Fruit fly (Drosophila melanogaster): ENCODE results near the gene CG46317.

The CG46317 gene

DNA sequence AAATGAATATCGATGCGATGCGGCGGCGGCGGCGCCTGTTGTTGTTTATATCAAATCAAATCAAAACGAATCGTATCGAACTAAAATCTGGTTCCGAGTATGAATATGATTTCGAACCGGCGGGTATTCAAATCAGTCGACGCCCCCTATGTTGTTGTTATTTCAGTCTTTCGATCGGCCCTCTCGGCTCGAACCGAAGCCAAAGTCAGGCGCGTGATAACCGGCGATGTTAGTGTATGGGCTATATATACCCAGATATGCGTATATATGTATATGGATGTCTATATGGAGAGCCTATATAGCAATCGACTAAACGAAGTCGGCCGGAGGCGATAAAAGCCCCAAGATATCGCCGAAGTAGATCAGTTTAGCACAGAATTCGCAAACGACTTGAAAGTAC is at the start of gene CG46317, which contains the start of gene Tat:
TSS of gene CG46317 (plus strand) at position 361 of the 400 bp plus-strand sequence.
TSS of gene Tat (plus strand) at position 361 of the 400 bp plus-strand sequence.
- no peak for TF ChIP-seq CG5204 (GFP tag; optimal IDR thresholded peaks at IDR 0.05)
- no peak for TF ChIP-seq CG7045 (GFP tag; optimal IDR thresholded peaks at IDR 0.05)
- no peak for TF ChIP-seq Clk (GFP tag; optimal IDR thresholded peaks at IDR 0.05)
- no peak for TF ChIP-seq Hr96 (GFP tag; optimal IDR thresholded peaks at IDR 0.05)
- no peak for TF ChIP-seq CG14711 (tag; optimal IDR thresholded peaks at IDR 0.05)

DNA sequence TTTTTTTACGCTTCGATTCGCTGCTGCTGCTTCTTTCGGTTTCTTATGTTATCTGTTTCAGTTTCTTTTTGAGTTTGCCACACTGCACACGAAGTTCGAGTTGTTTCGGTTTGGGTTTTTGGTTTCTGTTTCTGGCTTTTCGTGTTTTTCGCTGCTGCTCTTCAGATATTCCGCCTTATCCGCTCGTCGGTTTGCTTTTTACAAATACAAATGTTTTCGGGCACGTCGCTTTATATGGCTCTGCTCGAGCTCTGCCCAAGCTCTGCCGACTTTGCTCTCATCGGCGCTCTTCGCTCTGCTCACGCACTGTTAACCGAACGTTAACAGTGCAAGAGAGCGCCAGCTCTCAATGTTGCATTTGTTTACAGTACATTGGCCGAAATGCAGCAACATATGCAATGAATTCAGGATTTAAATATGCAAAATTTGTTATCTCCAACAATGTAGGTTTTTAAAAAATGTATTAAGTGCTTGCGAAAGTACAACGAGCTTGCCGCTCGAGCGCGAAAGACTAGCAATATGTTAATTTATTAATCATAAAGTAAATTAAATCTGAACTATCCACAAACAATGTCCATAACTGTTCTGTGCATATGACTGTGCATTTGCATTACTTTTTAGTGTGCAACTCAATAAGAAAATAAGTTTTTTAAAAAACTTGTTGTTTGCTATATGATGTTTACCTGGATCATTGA is 49.6 kb upstream of the CG46317 start:
- TF ChIP-seq tj (GFP tag; optimal IDR thresholded peaks at IDR 0.05) (peak; percentile 1), Hr96 (GFP tag; optimal IDR thresholded peaks at IDR 0.05) (no peak), CG14711 (tag; optimal IDR thresholded peaks at IDR 0.05) (no peak), cnc (optimal IDR thresholded peaks at IDR 0.05) (no peak), Clk (GFP tag; optimal IDR thresholded peaks at IDR 0.05) (no peak)

DNA sequence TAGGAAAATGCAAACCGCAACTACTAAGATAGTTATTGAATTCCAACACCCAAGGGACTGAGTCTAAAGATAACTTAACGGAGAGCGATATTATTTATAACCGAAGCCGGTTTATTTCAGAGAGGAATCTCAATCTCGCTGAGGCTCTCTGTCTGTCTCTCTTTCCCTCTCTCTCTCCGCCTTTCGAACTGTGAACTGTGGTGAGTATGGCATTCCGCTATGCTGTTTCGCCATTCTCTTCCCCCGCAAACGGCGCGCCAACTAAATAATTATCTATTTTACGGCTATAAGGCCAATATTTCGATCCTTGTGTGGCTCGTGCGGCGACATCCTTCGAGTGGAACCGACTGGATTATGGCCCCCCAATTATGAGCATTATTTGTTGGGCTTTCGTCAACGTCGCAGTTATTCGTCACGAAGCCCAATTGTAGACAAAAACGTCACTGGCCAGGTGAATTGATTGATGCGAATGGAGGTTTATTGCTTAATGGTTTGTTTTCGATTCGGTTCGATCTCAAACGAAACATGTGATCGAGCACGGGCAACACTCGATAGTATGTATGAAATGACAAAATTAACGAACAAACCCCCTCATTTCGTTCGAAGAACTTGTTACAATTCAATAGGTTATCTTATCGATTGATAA is 48.8 kb upstream of the CG46317 start:
- TF ChIP-seq kay (GFP tag; ENCODE audit: borderline replicate concordance) (peak; percentile 42), ovo (GFP tag; optimal IDR thresholded peaks at IDR 0.05) (peak; percentile 52), pad (GFP tag; optimal IDR thresholded peaks at IDR 0.05) (peak; percentile 48), CG11617 (GFP tag; optimal IDR thresholded peaks at IDR 0.05) (no peak)

DNA sequence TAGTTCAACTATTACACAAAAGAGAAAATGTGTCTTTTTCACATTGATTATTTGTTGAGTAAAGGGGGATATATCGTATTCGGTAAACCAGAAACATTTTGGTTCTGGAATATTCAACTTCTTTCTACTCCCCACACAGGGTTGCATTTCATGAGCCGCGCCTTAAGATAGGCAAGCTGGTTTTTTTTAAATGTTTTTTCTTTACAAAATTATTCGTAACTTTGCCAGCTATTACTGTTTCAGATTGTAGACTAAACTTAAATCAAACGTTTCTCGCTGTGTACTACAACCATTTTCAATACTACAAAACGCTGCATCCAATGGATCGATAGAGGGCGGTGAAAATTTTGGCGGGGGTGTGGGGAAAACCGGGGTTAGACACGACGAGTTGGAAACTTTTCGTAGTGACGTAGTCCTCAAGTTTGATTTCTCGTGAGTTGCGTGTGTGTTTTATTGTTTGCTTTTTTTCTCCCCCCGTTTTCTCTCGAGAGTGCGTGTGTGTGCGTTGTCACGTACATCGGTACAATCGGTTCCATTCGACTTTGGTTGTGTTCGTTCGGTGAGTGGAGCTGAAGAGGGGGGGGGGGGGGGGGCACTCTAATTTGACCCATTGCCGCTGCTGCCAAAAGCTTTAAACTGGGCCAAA is 47.4 kb upstream of the CG46317 start:
- TF ChIP-seq Hr96 (GFP tag; optimal IDR thresholded peaks at IDR 0.05), result no peak
- TF ChIP-seq tj (GFP tag; optimal IDR thresholded peaks at IDR 0.05), result peak; percentile 35

DNA sequence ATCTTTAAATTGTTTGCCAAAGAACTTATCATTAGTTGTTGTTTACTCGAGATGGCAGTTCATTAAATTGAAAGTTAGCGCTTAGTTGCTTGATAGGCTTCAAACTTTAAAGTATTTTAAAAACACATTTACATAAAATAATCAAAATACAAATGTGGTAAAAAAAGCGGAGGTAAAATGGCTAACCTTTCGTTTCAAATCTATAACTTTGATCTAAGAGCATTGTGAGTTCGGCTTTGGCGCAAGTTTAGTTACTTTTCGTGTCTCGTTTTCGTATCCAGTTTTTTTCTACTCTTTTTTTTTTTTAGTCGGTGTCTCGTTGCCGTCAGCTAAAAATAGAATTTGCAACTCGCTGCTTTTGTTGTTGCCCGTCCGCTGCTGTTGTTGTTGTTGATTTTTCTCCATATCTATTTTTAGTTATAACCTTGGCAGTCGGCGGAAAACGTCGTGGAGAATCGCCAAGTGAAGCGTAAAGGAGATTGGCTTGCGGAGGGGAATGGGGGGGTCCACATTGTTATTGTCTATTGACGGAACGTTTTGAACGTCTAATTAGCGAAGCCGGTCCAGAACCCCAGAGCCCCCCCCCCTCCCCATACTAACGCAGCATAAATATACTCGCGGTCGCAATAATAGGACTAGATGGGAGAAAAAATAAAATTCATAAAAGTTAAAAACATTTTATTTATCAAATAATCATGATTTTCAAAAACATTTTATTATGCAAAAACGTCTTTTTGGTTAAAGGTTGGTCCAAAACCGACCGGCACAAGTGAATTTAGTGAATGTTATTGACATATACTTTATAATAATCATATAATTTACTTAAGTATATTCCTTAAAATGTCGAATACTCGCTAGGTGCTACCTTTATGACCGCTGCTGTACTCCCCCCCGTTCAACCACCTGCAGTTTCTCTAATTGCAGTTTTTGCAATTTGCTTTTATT is 46.2 kb upstream of the CG46317 start:
- peak; percentile 78 for TF ChIP-seq CG14711 (tag; optimal IDR thresholded peaks at IDR 0.05)
- peak; percentile 68 for TF ChIP-seq CG11617 (GFP tag; optimal IDR thresholded peaks at IDR 0.05)
- TF ChIP-seq CG7101 (tag; optimal IDR thresholded peaks at IDR 0.05), result peak; percentile 86
- peak; percentile 47 for TF ChIP-seq bab1 (GFP tag; optimal IDR thresholded peaks at IDR 0.05)
- peak; percentile 33 for TF ChIP-seq CG5204 (GFP tag; optimal IDR thresholded peaks at IDR 0.05)
- peak; percentile 64 for TF ChIP-seq pad (GFP tag; optimal IDR thresholded peaks at IDR 0.05)
- TF ChIP-seq cic (GFP tag; optimal IDR thresholded peaks at IDR 0.05), result no peak
- TF ChIP-seq Mnt (GFP tag; optimal IDR thresholded peaks at IDR 0.05), result no peak
- TF ChIP-seq CG12768 (GFP tag; optimal IDR thresholded peaks at IDR 0.05), result peak; percentile 76
- TF ChIP-seq Hr96 (GFP tag; optimal IDR thresholded peaks at IDR 0.05), result peak; percentile 17
- peak; percentile 76 for TF ChIP-seq tj (GFP tag; optimal IDR thresholded peaks at IDR 0.05)
- no peak for TF ChIP-seq cnc (optimal IDR thresholded peaks at IDR 0.05)
- TF ChIP-seq CG33017 (tag; optimal IDR thresholded peaks at IDR 0.05), result peak; percentile 83
- peak; percentile 56 for TF ChIP-seq Clk (GFP tag; optimal IDR thresholded peaks at IDR 0.05)
- TF ChIP-seq toe (GFP tag; optimal IDR thresholded peaks at IDR 0.05), result peak; percentile 24
- peak; percentile 88 for TF ChIP-seq CG7045 (GFP tag; optimal IDR thresholded peaks at IDR 0.05)
- peak; percentile 59 for TF ChIP-seq kay (GFP tag; ENCODE audit: borderline replicate concordance)
- no peak for TF ChIP-seq CG1620 (GFP tag; optimal IDR thresholded peaks at IDR 0.05)
- no peak for TF ChIP-seq Crg-1 (GFP tag; optimal IDR thresholded peaks at IDR 0.05)
- TF ChIP-seq ovo (GFP tag; optimal IDR thresholded peaks at IDR 0.05), result peak; percentile 7

DNA sequence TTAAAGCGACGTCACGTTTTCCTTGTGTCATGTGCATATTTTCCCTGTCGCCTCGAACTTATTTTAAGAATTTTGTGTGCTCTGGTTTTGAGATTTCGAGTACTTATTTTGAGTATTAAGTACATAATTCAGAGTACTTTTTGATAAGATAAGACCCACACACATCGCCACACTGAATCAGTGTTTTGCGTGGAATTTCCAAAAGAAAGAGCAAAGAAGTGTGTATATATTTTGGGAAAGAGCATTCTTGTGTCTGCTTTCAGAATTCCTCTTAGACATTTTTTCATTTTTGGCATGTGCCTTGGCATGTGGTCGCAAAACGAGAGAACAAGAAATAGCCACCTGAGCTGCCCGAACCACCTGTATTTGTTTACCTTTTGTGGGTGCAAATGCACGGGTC is 45.2 kb upstream of the CG46317 start:
- TF ChIP-seq Mnt (GFP tag; optimal IDR thresholded peaks at IDR 0.05), result no peak
- no peak for TF ChIP-seq CG7101 (tag; optimal IDR thresholded peaks at IDR 0.05)
- TF ChIP-seq Crg-1 (GFP tag; optimal IDR thresholded peaks at IDR 0.05), result no peak
- TF ChIP-seq bab1 (GFP tag; optimal IDR thresholded peaks at IDR 0.05), result no peak
- TF ChIP-seq CG14711 (tag; optimal IDR thresholded peaks at IDR 0.05), result no peak
- no peak for TF ChIP-seq CG7045 (GFP tag; optimal IDR thresholded peaks at IDR 0.05)
- no peak for TF ChIP-seq cic (GFP tag; optimal IDR thresholded peaks at IDR 0.05)
- TF ChIP-seq CG33017 (tag; optimal IDR thresholded peaks at IDR 0.05), result no peak
- TF ChIP-seq CG12768 (GFP tag; optimal IDR thresholded peaks at IDR 0.05), result no peak
- no peak for TF ChIP-seq Hr96 (GFP tag; optimal IDR thresholded peaks at IDR 0.05)
- TF ChIP-seq pad (GFP tag; optimal IDR thresholded peaks at IDR 0.05), result no peak
- no peak for TF ChIP-seq tj (GFP tag; optimal IDR thresholded peaks at IDR 0.05)
- TF ChIP-seq cnc (optimal IDR thresholded peaks at IDR 0.05), result no peak
- TF ChIP-seq ovo (GFP tag; optimal IDR thresholded peaks at IDR 0.05), result no peak
- TF ChIP-seq CG1620 (GFP tag; optimal IDR thresholded peaks at IDR 0.05), result no peak
- no peak for TF ChIP-seq kay (GFP tag; ENCODE audit: borderline replicate concordance)
- TF ChIP-seq CG5204 (GFP tag; optimal IDR thresholded peaks at IDR 0.05), result no peak
- TF ChIP-seq CG11617 (GFP tag; optimal IDR thresholded peaks at IDR 0.05), result no peak
